Worm (Caenorhabditis elegans): ENCODE data around the gene F58E6.8.

The F58E6.8 gene

DNA sequence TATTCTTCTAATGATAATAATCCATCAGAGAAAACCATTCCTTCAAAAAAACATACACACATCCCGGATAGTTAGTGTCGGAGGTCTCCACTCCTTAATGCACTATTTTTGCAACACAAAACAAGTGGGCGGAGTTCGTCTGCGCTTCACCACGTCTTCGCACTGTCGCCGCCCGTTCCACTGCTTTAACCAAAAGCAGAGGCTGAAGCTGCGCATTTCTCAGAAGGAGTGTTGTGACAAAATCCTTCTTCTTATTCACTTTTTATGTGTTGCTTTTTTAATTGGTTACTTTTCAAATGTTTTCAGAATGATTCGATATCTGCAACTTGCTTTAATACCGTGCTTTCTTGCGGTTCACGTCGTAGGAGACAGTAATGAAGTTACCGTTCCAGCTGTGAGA is 10.7 kb downstream of the F58E6.8 start, which contains the start of gene F58E6.13:
Gene F58E6.13, plus strand, starts transcription at position 301 of the 400 bp plus-strand sequence.
- TF ChIP-seq ets-7 (tag; optimal IDR thresholded peaks at IDR 0.05) (no peak), pes-1 (GFP tag; IDR thresholded peaks at IDR 0.05) (no peak), scrt-1 (GFP tag; IDR thresholded peaks at IDR 0.05) (no peak), F13C5.2 (tag; optimal IDR thresholded peaks at IDR 0.05) (no peak), hmbx-1 (tag; optimal IDR thresholded peaks at IDR 0.05) (no peak)

DNA sequence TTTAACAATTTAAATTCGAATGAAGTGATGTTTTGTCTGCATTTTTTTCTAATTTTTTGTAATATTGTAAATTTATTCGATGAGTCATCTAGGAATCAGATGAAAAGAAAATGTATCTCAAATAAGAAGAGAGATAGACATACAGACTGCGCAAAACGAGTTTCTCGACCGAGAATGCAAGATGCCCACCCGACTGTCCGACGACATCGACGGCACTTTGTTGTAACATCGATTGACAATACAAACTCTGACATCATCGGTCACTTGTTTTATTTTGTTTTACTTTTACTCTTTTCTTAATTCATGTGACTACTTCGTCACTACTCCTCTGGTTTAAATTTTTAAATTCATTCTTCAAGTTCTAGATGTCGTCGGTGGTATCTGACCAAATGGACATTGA is 14.8 kb downstream of the F58E6.8 start, which contains the start of gene sta-2:
Gene sta-2, plus strand, starts transcription at position 349 of the 400 bp plus-strand sequence.
- no peak for TF ChIP-seq B0310.2 (tag; optimal IDR thresholded peaks at IDR 0.05)
- no peak for TF ChIP-seq ceh-13 (GFP tag; optimal IDR thresholded peaks at IDR 0.05)
- no peak for TF ChIP-seq tra-4 (tag; optimal IDR thresholded peaks at IDR 0.05)
- TF ChIP-seq hmbx-1 (tag; optimal IDR thresholded peaks at IDR 0.05) = no peak
- no peak for TF ChIP-seq flt-1 (GFP tag; IDR thresholded peaks at IDR 0.05)
- TF ChIP-seq pes-1 (GFP tag; IDR thresholded peaks at IDR 0.05) = no peak
- no peak for TF ChIP-seq tbx-37 (GFP tag; conservative IDR thresholded peaks at IDR 0.05)
- TF ChIP-seq scrt-1 (GFP tag; IDR thresholded peaks at IDR 0.05) = no peak
- no peak for TF ChIP-seq hmg-4 (GFP tag; optimal IDR thresholded peaks at IDR 0.05)
- TF ChIP-seq ama-1 (optimal IDR thresholded peaks at IDR 0.05) = no peak
- TF ChIP-seq F13C5.2 (tag; optimal IDR thresholded peaks at IDR 0.05) = no peak
- TF ChIP-seq ceh-36 (tag; optimal IDR thresholded peaks at IDR 0.05) = no peak
- TF ChIP-seq aly-1 (tag; optimal IDR thresholded peaks at IDR 0.05) = no peak

DNA sequence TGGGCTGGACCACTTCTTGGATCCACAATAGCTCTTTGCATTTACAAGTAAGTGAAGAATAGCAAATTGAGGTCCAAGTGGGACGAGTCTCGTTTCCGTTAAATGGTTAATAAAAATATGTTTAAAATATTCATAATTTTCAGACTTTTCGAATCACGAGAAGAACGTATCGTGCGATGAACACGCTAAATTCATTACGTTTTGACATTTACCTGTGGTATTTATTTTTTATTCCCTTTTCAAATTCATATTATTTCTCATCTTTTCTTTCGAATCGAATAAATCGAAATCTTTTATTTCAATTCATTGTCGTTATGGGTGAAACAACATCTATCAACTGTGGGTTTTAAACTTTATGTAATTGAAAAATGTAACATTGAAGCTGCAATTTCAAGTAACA is 16.2 kb downstream of the F58E6.8 start, which contains the start of gene marc-1:
Gene marc-1, plus strand, starts transcription at position 301 of the 400 bp plus-strand sequence.
- TF ChIP-seq pes-1 (GFP tag; IDR thresholded peaks at IDR 0.05) = no peak
- TF ChIP-seq hmbx-1 (tag; optimal IDR thresholded peaks at IDR 0.05) = no peak
- no peak for TF ChIP-seq ceh-13 (GFP tag; optimal IDR thresholded peaks at IDR 0.05)
- no peak for TF ChIP-seq F13C5.2 (tag; optimal IDR thresholded peaks at IDR 0.05)
- no peak for TF ChIP-seq tbx-37 (GFP tag; conservative IDR thresholded peaks at IDR 0.05)
- no peak for TF ChIP-seq hnd-1 (tag; optimal IDR thresholded peaks at IDR 0.05)
- no peak for TF ChIP-seq tbx-11 (GFP tag; IDR thresholded peaks at IDR 0.05)
- no peak for TF ChIP-seq flt-1 (GFP tag; IDR thresholded peaks at IDR 0.05)
- TF ChIP-seq aly-1 (tag; optimal IDR thresholded peaks at IDR 0.05) = no peak
- TF ChIP-seq B0310.2 (tag; optimal IDR thresholded peaks at IDR 0.05) = no peak

DNA sequence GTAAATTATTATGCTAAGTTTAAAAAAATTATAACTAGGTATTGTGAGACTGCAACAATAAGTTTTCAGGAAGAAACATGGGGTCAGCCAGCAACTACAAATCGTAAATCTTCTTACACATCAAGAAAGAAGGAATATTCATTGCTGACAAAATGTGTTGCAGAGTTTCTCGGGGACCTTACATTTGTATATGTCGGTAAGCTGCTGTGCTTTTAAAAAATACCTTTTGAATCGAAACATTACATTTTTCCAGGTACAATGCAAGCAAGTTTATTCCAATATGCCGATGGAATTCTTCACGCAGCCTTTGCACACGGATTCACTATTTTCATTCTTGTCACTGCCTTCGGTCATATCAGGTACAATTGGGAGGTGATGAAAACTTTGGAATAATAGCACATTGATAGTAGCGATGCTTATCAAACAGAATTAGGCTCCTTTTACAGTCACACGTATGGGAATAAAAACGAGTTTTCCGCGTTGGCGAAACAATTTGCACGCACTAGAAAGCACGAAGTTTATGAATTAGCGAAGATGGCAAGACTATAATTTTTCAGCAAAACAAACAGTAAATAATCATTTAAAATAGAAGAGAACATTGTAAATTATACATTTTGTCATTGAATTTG is 17.4 kb downstream of the F58E6.8 start:
- no peak for TF ChIP-seq aly-1 (tag; optimal IDR thresholded peaks at IDR 0.05)
- TF ChIP-seq ets-7 (tag; optimal IDR thresholded peaks at IDR 0.05) = no peak
- no peak for TF ChIP-seq tra-4 (tag; optimal IDR thresholded peaks at IDR 0.05)
- TF ChIP-seq tbx-37 (GFP tag; conservative IDR thresholded peaks at IDR 0.05) = no peak
- no peak for TF ChIP-seq hnd-1 (tag; optimal IDR thresholded peaks at IDR 0.05)
- no peak for TF ChIP-seq tbx-11 (GFP tag; IDR thresholded peaks at IDR 0.05)
- no peak for TF ChIP-seq sea-1 (GFP tag; conservative IDR thresholded peaks at IDR 0.05)
- TF ChIP-seq ceh-36 (tag; optimal IDR thresholded peaks at IDR 0.05) = no peak
- TF ChIP-seq B0310.2 (tag; optimal IDR thresholded peaks at IDR 0.05) = no peak
- no peak for TF ChIP-seq pes-1 (GFP tag; IDR thresholded peaks at IDR 0.05)
- TF ChIP-seq ceh-13 (GFP tag; optimal IDR thresholded peaks at IDR 0.05) = no peak
- TF ChIP-seq scrt-1 (GFP tag; IDR thresholded peaks at IDR 0.05) = no peak
- no peak for TF ChIP-seq ama-1 (optimal IDR thresholded peaks at IDR 0.05)

DNA sequence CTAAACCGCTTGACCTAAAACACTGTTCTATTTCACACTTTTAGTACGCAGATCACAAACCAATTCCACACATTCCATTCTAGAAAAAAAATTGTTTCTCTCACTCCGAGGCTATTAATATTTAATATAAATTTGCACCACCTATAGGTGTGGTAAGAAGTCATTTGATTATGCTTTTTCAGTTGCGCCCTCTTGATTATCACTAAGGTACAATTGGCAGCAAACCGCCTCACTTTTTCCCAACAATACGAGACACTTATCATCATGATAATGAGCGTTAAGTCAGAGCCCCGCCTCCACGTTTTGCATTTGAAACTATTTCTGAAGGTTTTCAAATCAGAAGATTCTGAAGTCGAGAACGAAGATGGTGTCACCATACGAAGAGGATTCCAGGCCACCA is 18.3 kb downstream of the F58E6.8 start, which contains the start of gene aqp-4:
Gene aqp-4, plus strand, starts transcription at position 270 of the 400 bp plus-strand sequence.
- TF ChIP-seq tra-4 (tag; optimal IDR thresholded peaks at IDR 0.05) (no peak), ceh-13 (GFP tag; optimal IDR thresholded peaks at IDR 0.05) (no peak)

DNA sequence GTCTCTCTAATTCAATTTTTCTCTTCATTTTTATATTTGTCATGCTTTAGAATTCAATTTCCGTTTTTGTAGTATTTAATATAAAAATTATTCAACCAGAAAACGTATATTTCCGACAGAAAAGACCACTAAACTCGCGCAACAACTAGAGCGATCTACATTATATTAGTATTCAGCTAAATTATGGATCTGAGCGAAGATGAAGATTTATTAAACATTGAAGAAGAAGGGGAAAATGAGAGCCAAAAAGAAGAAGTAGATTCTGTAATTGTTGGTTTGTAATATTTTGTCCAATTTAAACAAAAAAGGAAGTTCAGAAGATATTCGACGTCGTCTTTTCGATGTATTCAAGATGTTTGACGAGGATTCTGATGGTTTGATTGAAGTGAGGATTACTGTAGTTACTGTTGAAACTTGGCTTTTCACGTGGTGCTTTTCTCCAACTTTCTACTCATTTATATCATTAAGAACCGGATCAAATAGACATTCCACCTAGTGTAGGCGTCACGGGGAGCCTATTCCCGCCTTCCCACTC is 21.6 kb downstream of the F58E6.8 start, which contains the start of gene cal-7:
Gene cal-7, plus strand, starts transcription at position 184 of the 535 bp plus-strand sequence.
- TF ChIP-seq ceh-36 (tag; optimal IDR thresholded peaks at IDR 0.05) (no peak), F13C5.2 (tag; optimal IDR thresholded peaks at IDR 0.05) (no peak), tbx-37 (GFP tag; conservative IDR thresholded peaks at IDR 0.05) (no peak), scrt-1 (GFP tag; IDR thresholded peaks at IDR 0.05) (no peak), ceh-13 (GFP tag; optimal IDR thresholded peaks at IDR 0.05) (no peak), hmg-4 (GFP tag; optimal IDR thresholded peaks at IDR 0.05) (no peak), tbx-11 (GFP tag; IDR thresholded peaks at IDR 0.05) (no peak), tra-4 (tag; optimal IDR thresholded peaks at IDR 0.05) (no peak), pes-1 (GFP tag; IDR thresholded peaks at IDR 0.05) (no peak), hnd-1 (tag; optimal IDR thresholded peaks at IDR 0.05) (no peak), aly-1 (tag; optimal IDR thresholded peaks at IDR 0.05) (no peak), ets-7 (tag; optimal IDR thresholded peaks at IDR 0.05) (no peak)

DNA sequence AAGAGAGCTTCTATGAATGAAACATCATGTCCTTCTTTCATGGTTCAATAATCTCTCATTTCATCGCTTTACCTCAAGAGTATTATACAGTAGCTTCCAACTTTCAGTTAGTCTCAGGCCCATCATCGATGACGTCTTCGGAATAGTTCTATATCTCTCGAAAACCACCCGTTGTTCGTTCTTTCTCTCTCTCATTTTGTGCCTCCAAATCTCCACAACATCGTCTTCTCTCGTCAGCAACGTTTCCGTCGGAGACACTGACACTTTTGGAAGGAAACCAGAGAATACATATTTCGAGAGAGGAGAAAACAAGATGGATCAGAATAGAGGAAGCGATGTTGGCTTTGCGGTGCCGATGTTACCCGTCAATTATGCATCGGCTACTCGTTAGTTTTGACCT is 23.8 kb downstream of the F58E6.8 start:
- no peak for TF ChIP-seq B0310.2 (tag; optimal IDR thresholded peaks at IDR 0.05)
- TF ChIP-seq ceh-13 (GFP tag; optimal IDR thresholded peaks at IDR 0.05) = no peak
- no peak for TF ChIP-seq pes-1 (GFP tag; IDR thresholded peaks at IDR 0.05)
- no peak for TF ChIP-seq tbx-11 (GFP tag; IDR thresholded peaks at IDR 0.05)
- no peak for TF ChIP-seq ama-1 (optimal IDR thresholded peaks at IDR 0.05)

Data from whole organism, early embryonic.